Worm (Caenorhabditis elegans) whole organism, late embryonic: ENCODE results near the gene got-2.2.
A peak's percentile ranks its signal among the peaks of the same experiment; 100 is the strongest.

Experiments used
- C38D4.7 ChIP-seq: fragments of 200-800 bp; sonication (Bioruptor generic); optimal IDR thresholded peaks from 2 replicates; lab custom pipeline; 2018; ENCODE audit warnings: mild to moderate bottlenecking, missing genetic modification characterization, moderate library complexity, missing compliant biosample characterization
- F13H6.1 ChIP-seq: sonication (generic microtip); optimal IDR thresholded peaks from 2 replicates; lab custom pipeline; 2016; ENCODE audit warnings: missing genetic modification characterization, missing compliant biosample characterization
- K09A11.1 ChIP-seq: sonication (generic microtip); optimal IDR thresholded peaks from 2 replicates; lab custom pipeline; 2017; ENCODE audit warnings: antibody characterized with exemption, mild to moderate bottlenecking, missing genetic modification characterization, missing compliant biosample characterization; ENCODE audit not compliant: insufficient read depth
- Y22D7AL.16 ChIP-seq: sonication (generic microtip); optimal IDR thresholded peaks from 2 replicates; lab custom pipeline; 2016; ENCODE audit warnings: missing genetic modification characterization, missing compliant biosample characterization
- ahr-1 ChIP-seq: sonication (generic microtip); optimal IDR thresholded peaks from 2 replicates; lab custom pipeline; 2016; ENCODE audit warnings: missing genetic modification characterization, missing compliant biosample characterization
- ceh-18 ChIP-seq: sonication (generic microtip); optimal IDR thresholded peaks from 2 replicates; lab custom pipeline; 2016; ENCODE audit warnings: missing genetic modification characterization, missing compliant biosample characterization
- ceh-22 ChIP-seq: sonication (generic microtip); optimal IDR thresholded peaks from 2 replicates; lab custom pipeline; 2017; ENCODE audit warnings: missing biosample characterization, missing genetic modification characterization
- ceh-30 ChIP-seq: fragments of 150-350 bp; optimal IDR thresholded peaks from 2 replicates; lab custom pipeline; 2014; ENCODE audit warnings: missing biosample characterization, missing genetic modification characterization
- ceh-31 ChIP-seq: sonication (generic microtip); optimal IDR thresholded peaks from 2 replicates; lab custom pipeline; 2016; ENCODE audit warnings: missing genetic modification characterization, missing compliant biosample characterization
- ceh-34 ChIP-seq: sonication (generic microtip); optimal IDR thresholded peaks from 2 replicates; lab custom pipeline; 2016; ENCODE audit warnings: mild to moderate bottlenecking, missing genetic modification characterization, missing compliant biosample characterization
- ceh-45 ChIP-seq: fragments of 200-800 bp; sonication (Bioruptor generic); IDR thresholded peaks from 2 replicates; pipeline ENCODE4 v1.3.6; 2022; ENCODE audit warnings: missing genetic modification reagents, missing genetic modification characterization, missing compliant biosample characterization
- ceh-48 ChIP-seq: sonication (generic microtip); optimal IDR thresholded peaks from 2 replicates; lab custom pipeline; 2016; ENCODE audit warnings: missing genetic modification characterization, inconsistent platforms, missing compliant biosample characterization
- ceh-6 ChIP-seq: fragments of 200-800 bp; sonication (Bioruptor generic); optimal IDR thresholded peaks from 2 replicates; lab custom pipeline; 2018; ENCODE audit warnings: mild to moderate bottlenecking, missing genetic modification characterization, missing compliant biosample characterization
- ceh-9 ChIP-seq: sonication (generic microtip); optimal IDR thresholded peaks from 2 replicates; lab custom pipeline; 2016; ENCODE audit warnings: mild to moderate bottlenecking, missing genetic modification characterization, inconsistent platforms, missing compliant biosample characterization
- dmd-4 ChIP-seq: sonication (generic microtip); optimal IDR thresholded peaks from 2 replicates; lab custom pipeline; 2016; ENCODE audit warnings: borderline replicate concordance, missing genetic modification characterization, missing compliant biosample characterization
- elt-2 ChIP-seq: sonication (generic microtip); optimal IDR thresholded peaks from 2 replicates; lab custom pipeline; 2016; ENCODE audit warnings: missing genetic modification reagents, missing genetic modification characterization, missing compliant biosample characterization
- ets-4 ChIP-seq: sonication (generic microtip); optimal IDR thresholded peaks from 2 replicates; lab custom pipeline; 2016; ENCODE audit warnings: missing genetic modification characterization, missing compliant biosample characterization
- eyg-1 ChIP-seq: sonication (generic microtip); optimal IDR thresholded peaks from 2 replicates; lab custom pipeline; 2016; ENCODE audit warnings: missing genotype, missing genetic modification characterization, missing compliant biosample characterization
- fax-1 ChIP-seq: sonication (generic microtip); optimal IDR thresholded peaks from 2 replicates; lab custom pipeline; 2016; ENCODE audit warnings: missing genotype, missing genetic modification characterization, missing compliant biosample characterization
- fkh-10 ChIP-seq: fragments of 150-350 bp; optimal IDR thresholded peaks from 2 replicates; lab custom pipeline; 2014; ENCODE audit warnings: missing biosample characterization, missing genetic modification reagents, missing genetic modification characterization
- gmeb-2 ChIP-seq: sonication (generic microtip); optimal IDR thresholded peaks from 2 replicates; lab custom pipeline; 2016; ENCODE audit warnings: missing genetic modification characterization, inconsistent platforms, missing compliant biosample characterization
- hlh-30 ChIP-seq: sonication (generic microtip); optimal IDR thresholded peaks from 2 replicates; lab custom pipeline; 2017; ENCODE audit warnings: antibody characterized with exemption, missing genetic modification characterization, missing compliant biosample characterization; ENCODE audit not compliant: insufficient read depth
- hlh-6 ChIP-seq: sonication (generic microtip); optimal IDR thresholded peaks from 2 replicates; lab custom pipeline; 2016; ENCODE audit warnings: missing genotype, missing genetic modification characterization, missing compliant biosample characterization
- hlh-8 ChIP-seq: sonication (generic microtip); optimal IDR thresholded peaks from 2 replicates; lab custom pipeline; 2016; ENCODE audit warnings: missing genotype, missing genetic modification characterization, missing compliant biosample characterization
- lim-6 ChIP-seq: sonication (generic microtip); optimal IDR thresholded peaks from 2 replicates; lab custom pipeline; 2016; ENCODE audit warnings: missing genetic modification characterization, missing compliant biosample characterization
- lin-11 ChIP-seq: fragments of 200-800 bp; sonication (Bioruptor generic); optimal IDR thresholded peaks from 2 replicates; lab custom pipeline; 2018; ENCODE audit warnings: mild to moderate bottlenecking, missing genetic modification characterization, missing compliant biosample characterization
- nfya-1 ChIP-seq: sonication (generic microtip); optimal IDR thresholded peaks from 2 replicates; lab custom pipeline; 2017; ENCODE audit warnings: missing genetic modification characterization, mild to moderate bottlenecking, missing compliant biosample characterization, antibody characterized with exemption, moderate library complexity
- nhr-232 ChIP-seq: sonication (generic microtip); optimal IDR thresholded peaks from 2 replicates; lab custom pipeline; 2016; ENCODE audit warnings: missing genetic modification characterization, missing compliant biosample characterization
- odd-2 ChIP-seq: sonication (generic microtip); optimal IDR thresholded peaks from 2 replicates; lab custom pipeline; 2017; ENCODE audit warnings: antibody characterized with exemption, mild to moderate bottlenecking, missing genetic modification characterization, missing compliant biosample characterization
- pqm-1 ChIP-seq: sonication (generic microtip); optimal IDR thresholded peaks from 2 replicates; lab custom pipeline; 2016; ENCODE audit warnings: missing genetic modification characterization, missing compliant biosample characterization
- pros-1 ChIP-seq: fragments of 150-350 bp; optimal IDR thresholded peaks from 2 replicates; lab custom pipeline; 2014; ENCODE audit warnings: missing biosample characterization, missing genetic modification reagents, missing genetic modification characterization
- ref-2 ChIP-seq: sonication (generic microtip); optimal IDR thresholded peaks from 2 replicates; lab custom pipeline; 2016; ENCODE audit warnings: missing genetic modification characterization, missing compliant biosample characterization
- rnt-1 ChIP-seq: sonication (generic microtip); optimal IDR thresholded peaks from 2 replicates; lab custom pipeline; 2016; ENCODE audit warnings: missing genetic modification characterization, missing compliant biosample characterization
- sox-4 ChIP-seq: sonication (generic microtip); optimal IDR thresholded peaks from 2 replicates; lab custom pipeline; 2017; ENCODE audit warnings: mild to moderate bottlenecking, missing genetic modification characterization, inconsistent platforms, missing compliant biosample characterization
- syd-9 ChIP-seq: sonication (generic microtip); optimal IDR thresholded peaks from 2 replicates; lab custom pipeline; 2016; ENCODE audit warnings: mild to moderate bottlenecking, missing genetic modification characterization, moderate library complexity, missing compliant biosample characterization
- tbx-2 ChIP-seq: sonication (generic microtip); optimal IDR thresholded peaks from 2 replicates; lab custom pipeline; 2016; ENCODE audit warnings: missing genetic modification characterization, missing compliant biosample characterization
- tbx-7 ChIP-seq: sonication (generic microtip); optimal IDR thresholded peaks from 2 replicates; lab custom pipeline; 2016; ENCODE audit warnings: missing genotype, missing genetic modification characterization, missing compliant biosample characterization
- ttx-3 ChIP-seq: sonication (generic microtip); optimal IDR thresholded peaks from 2 replicates; lab custom pipeline; 2016; ENCODE audit warnings: missing genetic modification reagents, missing genetic modification characterization, missing compliant biosample characterization
- unc-3 ChIP-seq, 2 experiments: fragments of 200-800 bp in 1 of 2; sonication (Bioruptor generic) in 1 of 2; sonication (generic microtip) in 1 of 2; conservative IDR thresholded peaks in 1 of 2; optimal IDR thresholded peaks in 1 of 2; 2 replicates each; pipeline versions ENCODE4 v1.3.6 to Lab custom; 2016 to 2022; ENCODE audit warnings: missing compliant biosample characterization in 2 of 2, missing genetic modification characterization in 2 of 2, missing genetic modification reagents in 1 of 2
- unc-42 ChIP-seq: sonication (generic microtip); optimal IDR thresholded peaks from 2 replicates; lab custom pipeline; 2016; ENCODE audit warnings: missing genotype, missing genetic modification characterization, missing compliant biosample characterization
- unc-55 ChIP-seq: sonication (generic microtip); optimal IDR thresholded peaks from 2 replicates; lab custom pipeline; 2017; ENCODE audit warnings: missing biosample characterization, missing genetic modification reagents, missing genetic modification characterization
- zip-5 ChIP-seq: sonication (generic microtip); optimal IDR thresholded peaks from 2 replicates; lab custom pipeline; 2016; ENCODE audit warnings: missing genetic modification characterization, missing compliant biosample characterization
- ztf-16 ChIP-seq: sonication (generic microtip); optimal IDR thresholded peaks from 2 replicates; lab custom pipeline; 2017; ENCODE audit warnings: missing genetic modification characterization, missing compliant biosample characterization

got-2.2 gene

DNA sequence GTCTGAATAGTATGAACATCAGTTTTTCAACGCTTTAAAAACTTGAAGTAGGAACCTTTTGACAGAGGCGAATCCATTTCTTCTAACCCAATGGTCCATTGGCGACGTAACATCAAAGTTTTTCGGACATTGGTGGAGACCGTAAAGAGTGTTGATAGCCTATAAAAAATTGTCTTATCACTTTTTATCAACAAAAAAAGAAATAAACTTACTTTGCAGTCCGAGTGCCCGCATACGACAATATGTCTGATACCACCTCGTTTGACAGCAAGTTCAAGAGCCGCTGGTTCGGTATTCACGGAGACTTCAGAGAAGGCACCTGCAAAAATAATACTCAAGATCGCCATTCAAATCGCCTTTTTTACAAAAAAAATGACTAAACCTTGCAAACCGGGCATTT lies 37.5 kb upstream of the got-2.2 start:
- no peak for TF ChIP-seq unc-3 (GFP tag; conservative IDR thresholded peaks at IDR 0.05; lab: Robert Waterston, UW)
- TF ChIP-seq unc-3 (tag; optimal IDR thresholded peaks at IDR 0.05; lab: Kevin White, UChicago), result no peak
- no peak for TF ChIP-seq ceh-34 (tag; lab: Kevin White, UChicago)
- no peak for TF ChIP-seq syd-9 (tag; lab: Kevin White, UChicago)
- TF ChIP-seq ztf-16 (tag; lab: Kevin White, UChicago), result no peak
- no peak for TF ChIP-seq ceh-22 (tag; lab: Kevin White, UChicago)
- no peak for TF ChIP-seq elt-2 (tag; lab: Kevin White, UChicago)
- TF ChIP-seq pqm-1 (tag; lab: Kevin White, UChicago), result no peak
- TF ChIP-seq ceh-6 (GFP tag; lab: Kevin White, UChicago), result no peak
- no peak for TF ChIP-seq hlh-8 (tag; lab: Kevin White, UChicago)
- TF ChIP-seq ref-2, result no peak
- TF ChIP-seq fax-1 (tag; lab: Kevin White, UChicago), result no peak
- TF ChIP-seq ttx-3 (tag; lab: Kevin White, UChicago), result no peak

DNA sequence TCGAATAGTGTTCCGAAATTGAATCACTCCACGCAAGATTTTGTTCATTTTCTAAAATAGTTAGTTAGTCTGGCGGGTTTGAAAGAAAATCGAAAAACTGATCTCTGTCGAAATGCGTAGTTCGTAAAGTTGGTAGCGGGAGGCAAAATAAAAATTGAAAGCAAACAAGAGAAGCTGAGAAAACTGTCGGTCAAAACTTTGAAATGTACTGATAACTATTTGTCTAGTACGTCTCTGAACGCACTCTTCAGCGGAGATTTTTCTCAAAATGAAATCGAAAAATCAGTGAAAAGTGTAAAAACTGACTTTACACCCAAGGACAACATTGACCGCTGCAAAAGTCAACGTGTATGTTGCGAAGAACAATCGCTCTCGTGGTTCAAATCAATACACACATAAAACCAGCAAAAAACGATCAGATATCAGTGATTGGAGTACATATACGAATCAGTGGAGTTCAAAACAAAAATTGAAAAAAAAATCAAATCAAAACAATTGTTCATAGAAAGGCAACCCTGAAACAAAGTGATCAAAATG lies 36.0 kb upstream of the got-2.2 start, which contains the start of gene bca-1:
TSS of gene bca-1 (minus strand) at position 51 of the 537 bp plus-strand sequence.
- TF ChIP-seq Y22D7AL.16 (tag; lab: Kevin White, UChicago) (no peak), hlh-30 (tag; lab: Kevin White, UChicago) (no peak), nhr-232 (tag; lab: Kevin White, UChicago) (no peak), unc-55 (no peak), ceh-34 (tag; lab: Kevin White, UChicago) (no peak)

DNA sequence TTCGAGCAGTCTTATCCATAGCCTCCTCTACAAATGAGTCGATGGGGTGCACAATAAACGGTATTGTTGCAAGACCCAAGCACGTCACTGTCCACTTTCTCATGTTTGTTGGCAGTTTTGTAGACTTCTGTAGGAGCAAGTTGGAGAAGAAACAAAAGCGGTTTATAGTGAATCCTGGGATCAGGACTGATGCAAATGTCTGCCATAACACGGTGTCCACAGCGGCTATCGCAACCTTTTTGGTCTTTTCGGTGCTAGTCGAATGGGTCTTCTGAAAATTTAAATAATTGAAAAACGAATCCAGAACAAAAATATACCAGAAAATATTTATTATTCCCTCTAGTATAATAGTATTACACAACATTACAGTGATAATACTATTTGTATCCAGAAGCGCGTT lies 35.5 kb upstream of the got-2.2 start:
- TF ChIP-seq unc-42 (no peak), K09A11.1 (tag; lab: Kevin White, UChicago) (no peak), odd-2 (no peak), hlh-6 (tag; lab: Kevin White, UChicago) (no peak)

DNA sequence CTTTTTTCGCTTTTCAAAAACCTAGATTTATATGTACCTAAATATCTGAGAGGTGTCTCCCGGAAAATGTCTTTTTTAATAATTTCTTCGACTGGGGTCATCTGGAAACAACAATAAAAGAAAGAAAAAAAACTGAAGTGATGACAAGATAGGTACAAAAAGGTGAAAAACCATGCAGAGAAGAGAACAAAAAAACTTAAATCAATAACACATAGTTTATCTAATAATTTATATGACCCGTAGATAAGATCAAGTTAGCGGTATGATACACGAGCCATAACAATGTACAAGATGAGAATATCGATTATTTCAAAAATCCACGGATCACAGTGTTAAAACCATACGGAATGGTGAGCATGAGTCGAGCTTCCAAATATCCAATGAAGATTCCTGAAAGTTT lies 34.5 kb upstream of the got-2.2 start, which contains the start of gene mtp-18:
TSS of gene mtp-18 (minus strand) at position 101 of the 400 bp plus-strand sequence.
- TF ChIP-seq unc-42 (no peak), ets-4 (no peak), lin-11 (no peak), ceh-31 (tag; lab: Kevin White, UChicago) (no peak), ceh-45 (GFP tag; lab: Robert Waterston, UW) (no peak), ceh-34 (tag; lab: Kevin White, UChicago) (no peak), lim-6 (tag; lab: Kevin White, UChicago) (no peak), ref-2 (no peak), fkh-10 (GFP tag; lab: Kevin White, UChicago) (no peak), ceh-6 (GFP tag; lab: Kevin White, UChicago) (no peak), elt-2 (tag; lab: Kevin White, UChicago) (no peak), syd-9 (tag; lab: Kevin White, UChicago) (no peak), hlh-8 (tag; lab: Kevin White, UChicago) (no peak), nfya-1 (tag; lab: Kevin White, UChicago) (no peak), unc-55 (no peak), ttx-3 (tag; lab: Kevin White, UChicago) (no peak), ahr-1 (tag; lab: Kevin White, UChicago) (no peak), dmd-4 (tag; lab: Kevin White, UChicago) (no peak), ceh-30 (no peak)

DNA sequence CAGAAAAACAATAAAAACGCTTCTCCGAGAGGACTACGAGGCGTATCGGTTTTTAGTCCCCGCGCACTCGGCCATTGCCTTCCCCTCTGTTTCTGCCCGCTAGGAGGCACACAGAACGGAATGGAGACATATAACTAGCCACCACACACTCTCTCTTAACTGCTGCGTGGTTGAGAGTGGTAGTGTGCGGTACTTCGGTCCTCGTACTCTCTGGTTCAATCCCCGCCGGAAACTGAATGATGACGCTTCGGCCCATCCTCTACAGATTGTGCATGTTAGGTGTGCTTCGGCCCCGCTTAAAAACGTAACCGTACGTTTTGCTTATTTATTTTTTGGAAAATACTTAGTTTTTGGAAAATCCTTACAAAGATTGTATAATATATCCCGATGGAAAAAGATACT lies 33.1 kb upstream of the got-2.2 start, which contains the start of gene T13C5.6:
TSS of gene T13C5.6 (minus strand) at position 1 of the 402 bp plus-strand sequence.
- TF ChIP-seq gmeb-2 (tag; lab: Kevin White, UChicago), result peak; percentile 98
- peak; percentile 96 for TF ChIP-seq F13H6.1 (tag; lab: Kevin White, UChicago)
- peak; percentile 98 for TF ChIP-seq ref-2
- TF ChIP-seq ttx-3 (tag; lab: Kevin White, UChicago), result peak; percentile 95
- TF ChIP-seq sox-4 (tag; lab: Kevin White, UChicago), result peak; percentile 99
- peak; percentile 94 for TF ChIP-seq C38D4.7
- TF ChIP-seq unc-55, result peak; percentile 47
- TF ChIP-seq ceh-31 (tag; lab: Kevin White, UChicago), result peak; percentile 97
- TF ChIP-seq Y22D7AL.16 (tag; lab: Kevin White, UChicago), result peak; percentile 95
- peak; percentile 66 for TF ChIP-seq pros-1
- TF ChIP-seq ceh-18 (tag; lab: Kevin White, UChicago), result peak; percentile 97
- TF ChIP-seq zip-5 (tag; lab: Kevin White, UChicago), result peak; percentile 91
- TF ChIP-seq ceh-22 (tag; lab: Kevin White, UChicago), result peak; percentile 58
- peak; percentile 96 for TF ChIP-seq ceh-9 (tag; lab: Kevin White, UChicago)
- peak; percentile 98 for TF ChIP-seq tbx-2
- peak; percentile 89 for TF ChIP-seq tbx-7 (tag; lab: Kevin White, UChicago)
- peak; percentile 97 for TF ChIP-seq eyg-1 (tag; lab: Kevin White, UChicago)
- TF ChIP-seq rnt-1 (tag; lab: Kevin White, UChicago), result peak; percentile 98
- TF ChIP-seq ceh-48 (tag; lab: Kevin White, UChicago), result peak; percentile 93
